Fruit fly (Drosophila melanogaster) whole organism, embryonic: ENCODE data around the gene CG42525.

Experiments used
- Awh ChIP-seq: fragments of 200-800 bp; sonication (Bioruptor generic); IDR thresholded peaks from 2 replicates; pipeline ENCODE4, ENCODE4 v1.3.6; 2022; ENCODE audit warnings: missing biosample characterization, missing genetic modification characterization
- BtbVII ChIP-seq: fragments of 200-800 bp; sonication (Bioruptor generic); optimal IDR thresholded peaks from 3 replicates; lab custom pipeline; 2017; ENCODE audit warnings: missing biosample characterization, mild to moderate bottlenecking, missing genetic modification characterization
- C15 ChIP-seq: fragments of 200-800 bp; sonication (Bioruptor generic); IDR thresholded peaks from 3 replicates; pipeline ENCODE4 v1.3.6; 2022; ENCODE audit warnings: missing biosample characterization, missing genetic modification characterization
- CG10147 ChIP-seq: fragments of 200-800 bp; sonication (Bioruptor generic); optimal IDR thresholded peaks from 2 replicates; lab custom pipeline; 2019; ENCODE audit warnings: missing biosample characterization, mild to moderate bottlenecking, missing genetic modification characterization, moderate library complexity
- CG10565 ChIP-seq: fragments of 200-800 bp; sonication (Bioruptor generic); optimal IDR thresholded peaks from 3 replicates; lab custom pipeline; 2016; ENCODE audit warnings: missing biosample characterization, mild to moderate bottlenecking, missing genetic modification characterization
- CG10959 ChIP-seq: fragments of 200-800 bp; sonication (Bioruptor generic); IDR thresholded peaks from 2 replicates; pipeline ENCODE4 v1.3.6; 2022; ENCODE audit warnings: missing biosample characterization, missing genetic modification characterization
- CG12104 ChIP-seq: fragments of 200-800 bp; sonication (Bioruptor generic); optimal IDR thresholded peaks from 3 replicates; lab custom pipeline; 2016; ENCODE audit warnings: missing biosample characterization, missing genetic modification characterization
- CG13296 ChIP-seq: fragments of 200-800 bp; sonication (Bioruptor generic); optimal IDR thresholded peaks from 3 replicates; lab custom pipeline; 2018; ENCODE audit warnings: missing biosample characterization, mild to moderate bottlenecking, missing genetic modification characterization
- CG13775 ChIP-seq: fragments of 200-800 bp; sonication (Bioruptor generic); optimal IDR thresholded peaks from 3 replicates; lab custom pipeline; 2017; ENCODE audit warnings: missing biosample characterization, mild to moderate bottlenecking, missing genetic modification characterization
- CG14965 ChIP-seq: fragments of 200-800 bp; sonication (Bioruptor generic); optimal IDR thresholded peaks from 2 replicates; lab custom pipeline; 2016; ENCODE audit warnings: missing biosample characterization, missing genetic modification characterization, borderline replicate concordance
- CG15011 ChIP-seq: fragments of 200-800 bp; sonication (Bioruptor generic); optimal IDR thresholded peaks from 3 replicates; lab custom pipeline; 2018; ENCODE audit warnings: missing biosample characterization, mild to moderate bottlenecking, missing genetic modification characterization
- CG17912 ChIP-seq: fragments of 200-800 bp; sonication (Bioruptor generic); optimal IDR thresholded peaks from 2 replicates; lab custom pipeline; 2018; ENCODE audit warnings: missing biosample characterization, mild to moderate bottlenecking, missing genetic modification characterization
- CG2116 ChIP-seq: fragments of 200-800 bp; sonication (Bioruptor generic); optimal IDR thresholded peaks from 3 replicates; lab custom pipeline; 2018; ENCODE audit warnings: missing biosample characterization, mild to moderate bottlenecking, missing genetic modification characterization
- CG2199 ChIP-seq: fragments of 200-800 bp; sonication (Bioruptor generic); IDR thresholded peaks from 3 replicates; pipeline ENCODE4 v1.3.6; 2022; ENCODE audit warnings: missing biosample characterization, missing genetic modification characterization
- CG30431 ChIP-seq: fragments of 200-800 bp; sonication (Bioruptor generic); optimal IDR thresholded peaks from 2 replicates; lab custom pipeline; 2017; ENCODE audit warnings: missing biosample characterization, missing genetic modification characterization
- CG31365 ChIP-seq: fragments of 200-800 bp; sonication (Bioruptor generic); optimal IDR thresholded peaks from 2 replicates; lab custom pipeline; 2018; ENCODE audit warnings: missing biosample characterization, mild to moderate bottlenecking, missing genetic modification characterization
- CG3407 ChIP-seq: fragments of 200-800 bp; sonication (Bioruptor generic); optimal IDR thresholded peaks from 2 replicates; lab custom pipeline; 2018; ENCODE audit warnings: missing biosample characterization, mild to moderate bottlenecking, missing genetic modification characterization
- CG34224 ChIP-seq: fragments of 200-800 bp; sonication (Bioruptor generic); IDR thresholded peaks from 3 replicates; pipeline ENCODE4 v1.3.6; 2022; ENCODE audit warnings: missing biosample characterization, missing genetic modification characterization; ENCODE audit not compliant: partially characterized antibody
- CG43689 ChIP-seq: fragments of 200-800 bp; sonication (Bioruptor generic); IDR thresholded peaks from 2 replicates; pipeline ENCODE4 v1.3.6; 2022; ENCODE audit warnings: missing biosample characterization, missing genetic modification characterization
- CG5245 ChIP-seq: fragments of 200-800 bp; sonication (Bioruptor generic); optimal IDR thresholded peaks from 3 replicates; lab custom pipeline; 2016; ENCODE audit warnings: missing biosample characterization, missing genetic modification characterization
- CG7963 ChIP-seq: fragments of 200-800 bp; sonication (Bioruptor generic); IDR thresholded peaks from 3 replicates; pipeline ENCODE4 v1.3.6; 2022; ENCODE audit warnings: missing biosample characterization, missing genetic modification characterization; ENCODE audit not compliant: partially characterized antibody
- CG8924 ChIP-seq: fragments of 200-800 bp; optimal IDR thresholded peaks from 3 replicates; lab custom pipeline; 2019; ENCODE audit warnings: missing biosample characterization, mild to moderate bottlenecking, missing genetic modification characterization, moderate library complexity
- CG9797 ChIP-seq: fragments of 200-800 bp; sonication (Bioruptor generic); optimal IDR thresholded peaks from 3 replicates; lab custom pipeline; 2018; ENCODE audit warnings: missing biosample characterization, mild to moderate bottlenecking, missing genetic modification characterization
- CHES-1-like ChIP-seq: fragments of 200-800 bp; sonication (Bioruptor generic); optimal IDR thresholded peaks from 2 replicates; lab custom pipeline; 2016; ENCODE audit warnings: missing biosample characterization, missing genetic modification characterization
- Dad ChIP-seq: fragments of 200-800 bp; sonication (Bioruptor generic); optimal IDR thresholded peaks from 3 replicates; lab custom pipeline; 2016; ENCODE audit warnings: missing biosample characterization, missing genetic modification characterization
- Deaf1 ChIP-seq: fragments of 200-800 bp; optimal IDR thresholded peaks from 3 replicates; lab custom pipeline; 2019; ENCODE audit warnings: missing biosample characterization, mild to moderate bottlenecking, missing genetic modification characterization, moderate library complexity
- Ets65A ChIP-seq: fragments of 200-800 bp; sonication (Bioruptor generic); peaks from one replicate; lab custom pipeline; 2016; ENCODE audit warnings: missing biosample characterization, missing genetic modification characterization
- HHEX ChIP-seq: fragments of 200-800 bp; sonication (Bioruptor generic); optimal IDR thresholded peaks from 3 replicates; lab custom pipeline; 2017; ENCODE audit warnings: missing biosample characterization, mild to moderate bottlenecking, missing genetic modification characterization, missing genetic modification reagents
- Oaz ChIP-seq: fragments of 200-800 bp; sonication (Bioruptor generic); IDR thresholded peaks from 2 replicates; pipeline ENCODE4 v1.3.6; 2022; ENCODE audit warnings: missing biosample characterization, missing genetic modification characterization
- Ptx1 ChIP-seq: fragments of 200-800 bp; sonication (Bioruptor generic); IDR thresholded peaks from 2 replicates; pipeline ENCODE4 v1.3.6; 2022; ENCODE audit warnings: missing biosample characterization, missing genetic modification characterization
- Sox100B ChIP-seq: fragments of 200-800 bp; sonication (Bioruptor generic); optimal IDR thresholded peaks from 3 replicates; lab custom pipeline; 2018; ENCODE audit warnings: missing biosample characterization, mild to moderate bottlenecking, missing genetic modification characterization
- Spps ChIP-seq: fragments of 200-800 bp; sonication (Bioruptor generic); optimal IDR thresholded peaks from 2 replicates; lab custom pipeline; 2018; ENCODE audit warnings: missing biosample characterization, mild to moderate bottlenecking, missing genetic modification characterization
- cato ChIP-seq: fragments of 200-800 bp; sonication (Bioruptor generic); optimal IDR thresholded peaks from 2 replicates; lab custom pipeline; 2016; ENCODE audit warnings: missing biosample characterization, missing genetic modification characterization, borderline replicate concordance
- ems ChIP-seq: fragments of 200-800 bp; sonication (Bioruptor generic); optimal IDR thresholded peaks from 3 replicates; lab custom pipeline; 2016; ENCODE audit warnings: missing biosample characterization, missing genetic modification characterization
- eyg ChIP-seq: fragments of 200-800 bp; sonication (Bioruptor generic); optimal IDR thresholded peaks from 3 replicates; lab custom pipeline; 2016; ENCODE audit warnings: missing biosample characterization, missing genetic modification characterization
- fd102C ChIP-seq: fragments of 200-800 bp; sonication (Bioruptor generic); optimal IDR thresholded peaks from 2 replicates; lab custom pipeline; 2018; ENCODE audit warnings: missing biosample characterization, mild to moderate bottlenecking, missing genetic modification characterization, moderate library complexity
- gcm ChIP-seq: fragments of 200-800 bp; sonication (Bioruptor generic); optimal IDR thresholded peaks from 2 replicates; lab custom pipeline; 2019; ENCODE audit warnings: missing biosample characterization, mild to moderate bottlenecking, missing genetic modification characterization, moderate library complexity
- gcm2 ChIP-seq: fragments of 200-800 bp; sonication (Bioruptor generic); optimal IDR thresholded peaks from 2 replicates; lab custom pipeline; 2016; ENCODE audit warnings: missing biosample characterization, missing genetic modification characterization
- ken ChIP-seq: fragments of 200-800 bp; sonication (Bioruptor generic); IDR thresholded peaks from 3 replicates; pipeline ENCODE4 v1.3.6; 2022; ENCODE audit warnings: missing biosample characterization, missing genetic modification characterization
- pan ChIP-seq, 4 experiments: fragments of >200 bp in 3 of 4; fragments of 200-800 bp in 1 of 4; sonication (Bioruptor generic) in 1 of 4; optimal IDR thresholded peaks in 3 of 4; IDR thresholded peaks in 1 of 4; 2 replicates each; pipeline versions ENCODE4 v1.3.6 to Lab custom; 2017 to 2022; ENCODE audit warnings: missing biosample characterization in 2 of 4, missing genetic modification characterization in 2 of 4, mixed read lengths in 1 of 4
- pzg ChIP-seq: fragments of 200-800 bp; sonication (Bioruptor generic); optimal IDR thresholded peaks from 3 replicates; lab custom pipeline; 2018; ENCODE audit warnings: missing biosample characterization, mild to moderate bottlenecking, missing genetic modification characterization, moderate library complexity
- slbo ChIP-seq: fragments of 200-800 bp; sonication (Bioruptor generic); IDR thresholded peaks from 2 replicates; pipeline ENCODE4 v1.3.6; 2022; ENCODE audit warnings: missing biosample characterization, missing genetic modification characterization
- tap ChIP-seq: fragments of 200-800 bp; optimal IDR thresholded peaks from 3 replicates; lab custom pipeline; 2019; ENCODE audit warnings: missing biosample characterization, mild to moderate bottlenecking, missing genetic modification characterization, moderate library complexity
- tgo ChIP-seq: fragments of 200-800 bp; sonication (Bioruptor generic); IDR thresholded peaks from 3 replicates; pipeline ENCODE4 v1.3.6; 2022; ENCODE audit warnings: missing biosample characterization, missing genetic modification characterization
- tin ChIP-seq: fragments of 200-800 bp; sonication (Bioruptor generic); optimal IDR thresholded peaks from 3 replicates; lab custom pipeline; 2016; ENCODE audit warnings: missing biosample characterization, missing genetic modification characterization
- unc-4 ChIP-seq: fragments of 200-800 bp; sonication (Bioruptor generic); IDR thresholded peaks from 2 replicates; pipeline ENCODE4 v1.3.6; 2022; ENCODE audit warnings: missing biosample characterization, missing genetic modification characterization; ENCODE audit not compliant: partially characterized antibody
- vvl ChIP-seq: fragments of 200-800 bp; sonication (Bioruptor generic); IDR thresholded peaks from 2 replicates; pipeline ENCODE4 v1.3.6; 2022; ENCODE audit warnings: missing biosample characterization, missing genetic modification characterization

The CG42525 gene

DNA sequence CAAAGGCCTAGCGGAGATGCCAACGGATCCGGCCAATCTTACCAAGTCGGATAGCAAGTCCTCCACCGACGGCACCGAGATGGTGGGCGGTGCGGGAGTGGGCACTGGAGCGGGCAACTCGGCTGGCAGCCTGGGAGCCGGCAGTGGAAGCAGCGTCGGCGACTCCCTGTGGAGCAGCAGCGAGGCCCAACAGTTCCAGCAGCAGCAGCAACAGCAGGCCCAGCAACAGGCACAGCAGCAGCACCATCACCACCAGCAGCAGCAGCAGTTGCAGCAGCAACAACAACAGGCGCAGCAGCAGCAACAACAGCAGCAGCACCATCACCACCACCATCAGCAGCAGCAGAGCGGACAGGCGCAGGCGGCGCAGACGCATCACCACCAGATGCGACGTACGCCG is 39.2 kb downstream of the CG42525 start (continued):
- no peak for TF ChIP-seq Spps (tag; lab: Kevin White, UChicago)
- TF ChIP-seq CG31365 (tag; lab: Kevin White, UChicago) = no peak
- TF ChIP-seq Sox100B (GFP tag; lab: Kevin White, UChicago) = no peak
- TF ChIP-seq cato = no peak

DNA sequence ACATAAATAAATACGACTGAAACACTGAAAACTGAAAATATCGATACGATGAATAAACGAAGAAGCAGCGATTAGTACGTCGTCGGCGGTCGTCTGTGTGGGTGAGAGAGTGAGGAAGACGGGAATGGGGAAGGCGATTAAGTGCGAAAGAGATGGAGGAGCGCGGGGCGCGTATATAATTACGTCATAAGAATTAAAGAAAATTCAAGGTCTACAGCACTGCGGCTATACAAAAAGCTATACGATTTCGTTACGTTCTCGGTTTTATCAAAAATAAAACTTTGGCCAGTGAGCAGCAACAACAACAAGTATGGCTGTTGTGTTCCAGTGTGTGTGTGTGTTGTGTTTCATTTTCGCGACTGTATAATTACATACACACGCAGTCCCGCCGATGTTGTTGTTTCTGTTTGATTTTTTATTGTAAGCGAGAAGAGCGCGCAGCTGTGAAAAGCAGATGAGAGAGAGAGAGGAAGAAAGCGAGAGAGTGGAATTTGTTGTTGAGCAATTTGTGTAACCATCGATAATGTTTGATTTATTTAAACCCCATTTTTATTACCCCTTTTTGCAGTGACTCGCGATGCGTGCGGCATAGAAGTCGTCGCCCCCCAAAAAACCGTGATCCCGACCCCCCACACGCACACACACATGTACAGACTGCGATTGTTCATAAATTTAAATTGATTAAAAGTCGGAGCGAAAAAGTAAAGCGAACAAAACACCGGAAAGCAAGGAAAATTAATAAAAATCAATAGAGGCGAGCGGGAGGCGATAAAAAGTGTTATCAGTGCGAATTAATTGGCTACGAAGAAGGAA is 40.3 kb downstream of the CG42525 start:
- TF ChIP-seq vvl (GFP tag; lab: Robert Waterston, UW) = peak; percentile 33; the same call in 1 of the 2 replicates
- no peak for TF ChIP-seq Sox100B (GFP tag; lab: Kevin White, UChicago)
- no peak for TF ChIP-seq slbo (GFP tag; lab: Robert Waterston, UW)
- peak; percentile 23 for TF ChIP-seq CG17912 (GFP tag; lab: Kevin White, UChicago)
- no peak for TF ChIP-seq CG2116 (GFP tag; lab: Kevin White, UChicago)
- TF ChIP-seq CG14965 (GFP tag; lab: Kevin White, UChicago) = no peak
- peak; percentile 31; the same call in 1 of the 2 replicates for TF ChIP-seq Ptx1
- TF ChIP-seq pan (optimal IDR thresholded peaks at IDR 0.05; lab: Kevin White, UChicago) = no peak
- no peak for TF ChIP-seq pan (GFP tag; optimal IDR thresholded peaks at IDR 0.05 in 1 of 2, IDR thresholded peaks at IDR 0.05 in 1 of 2)
- TF ChIP-seq tgo (GFP tag; lab: Robert Waterston, UW) = no peak
- peak; percentile 74; the same call in 2 of the 3 replicates for TF ChIP-seq CG2199 (GFP tag; lab: Robert Waterston, UW)
- TF ChIP-seq CHES-1-like = peak; percentile 54
- peak; percentile 1 for TF ChIP-seq eyg
- no peak for TF ChIP-seq CG15011 (GFP tag; lab: Kevin White, UChicago)
- no peak for TF ChIP-seq CG43689 (GFP tag; lab: Robert Waterston, UW)
- no peak for TF ChIP-seq CG9797
- no peak for TF ChIP-seq CG30431 (GFP tag; lab: Kevin White, UChicago)
- peak; percentile 42 for TF ChIP-seq unc-4
- no peak for TF ChIP-seq Dad (GFP tag; lab: Kevin White, UChicago)
- no peak for TF ChIP-seq C15
- no peak for TF ChIP-seq fd102C (GFP tag; lab: Kevin White, UChicago)
- TF ChIP-seq HHEX (GFP tag; lab: Kevin White, UChicago) = peak; percentile 16
- TF ChIP-seq CG34224 (GFP tag; lab: Robert Waterston, UW) = no peak; the same call in 2 of the 3 replicates
- TF ChIP-seq CG12104 = no peak
- TF ChIP-seq tin = no peak
- TF ChIP-seq CG10959 (GFP tag; lab: Robert Waterston, UW) = no peak
- TF ChIP-seq CG10147 (GFP tag; lab: Kevin White, UChicago) = peak; percentile 19
- TF ChIP-seq CG5245 = no peak
- peak; percentile 51 for TF ChIP-seq CG13296 (GFP tag; lab: Kevin White, UChicago)
- TF ChIP-seq CG13775 (GFP tag; lab: Kevin White, UChicago) = no peak
- no peak for TF ChIP-seq CG3407 (GFP tag; lab: Kevin White, UChicago)
- TF ChIP-seq ems = no peak
- no peak for TF ChIP-seq Ets65A (GFP tag; lab: Kevin White, UChicago)
- no peak for TF ChIP-seq Oaz
- TF ChIP-seq tap (tag; lab: Kevin White, UChicago) = no peak
- no peak for TF ChIP-seq pzg
- TF ChIP-seq ken = no peak
- TF ChIP-seq CG10565 (GFP tag; lab: Kevin White, UChicago) = no peak
- peak; percentile 93 for TF ChIP-seq Deaf1
- TF ChIP-seq BtbVII (GFP tag; lab: Kevin White, UChicago) = peak; percentile 99
- no peak for TF ChIP-seq Awh (GFP tag; lab: Robert Waterston, UW)
- no peak for TF ChIP-seq gcm2 (GFP tag; lab: Kevin White, UChicago)
- TF ChIP-seq gcm (GFP tag; lab: Kevin White, UChicago) = no peak
- no peak for TF ChIP-seq CG7963 (GFP tag; lab: Robert Waterston, UW)
- TF ChIP-seq CG8924 (tag; lab: Kevin White, UChicago) = peak; percentile 16
